Fruit fly (Drosophila melanogaster) whole organism, prepupa: Measurements from ENCODE around the gene CG9021.

Experiments
- Blimp-1 ChIP-seq: fragments of 200-800 bp; sonication (Bioruptor generic); optimal IDR thresholded peaks from 3 replicates; lab custom pipeline; 2017; ENCODE audit warnings: missing biosample characterization, missing genetic modification characterization, mild to moderate bottlenecking, moderate library complexity, missing genetic modification reagents
- CG10631 ChIP-seq: fragments of 200-800 bp; sonication (Bioruptor generic); optimal IDR thresholded peaks from 2 replicates; lab custom pipeline; 2016; ENCODE audit warnings: missing biosample characterization, missing genetic modification characterization
- CG10669 ChIP-seq: fragments of 200-800 bp; sonication (Bioruptor generic); optimal IDR thresholded peaks from 3 replicates; lab custom pipeline; 2018; ENCODE audit warnings: missing biosample characterization, mild to moderate bottlenecking, missing genetic modification characterization, moderate library complexity
- CG11294 ChIP-seq: fragments of 200-800 bp; sonication (Bioruptor generic); IDR thresholded peaks from 2 replicates; pipeline ENCODE4 v1.3.6; 2022; ENCODE audit warnings: missing biosample characterization, missing genetic modification characterization
- CG11762 ChIP-seq: fragments of 200-800 bp; sonication (Bioruptor generic); optimal IDR thresholded peaks from 3 replicates; lab custom pipeline; 2016; ENCODE audit warnings: missing biosample characterization, missing genetic modification characterization; ENCODE audit not compliant: insufficient read depth
- CG11902 ChIP-seq: fragments of 200-800 bp; sonication (Bioruptor generic); optimal IDR thresholded peaks from 3 replicates; lab custom pipeline; 2016; ENCODE audit warnings: missing biosample characterization, missing genetic modification characterization
- CG15336 ChIP-seq: fragments of 200-800 bp; sonication (Bioruptor generic); IDR thresholded peaks from 2 replicates; pipeline ENCODE4 v1.3.6; 2022; ENCODE audit warnings: missing biosample characterization, missing genetic modification characterization
- CG16779 ChIP-seq: fragments of 200-800 bp; sonication (Bioruptor generic); optimal IDR thresholded peaks from 3 replicates; lab custom pipeline; 2017; ENCODE audit warnings: missing biosample characterization, mild to moderate bottlenecking, missing genetic modification characterization
- CG31627 ChIP-seq: fragments of 200-800 bp; sonication (Bioruptor generic); optimal IDR thresholded peaks from 3 replicates; lab custom pipeline; 2016; ENCODE audit warnings: missing biosample characterization, missing genetic modification characterization
- CG32006 ChIP-seq: fragments of 200-800 bp; sonication (Bioruptor generic); optimal IDR thresholded peaks from 3 replicates; lab custom pipeline; 2017; ENCODE audit warnings: missing biosample characterization, mild to moderate bottlenecking, missing genetic modification characterization
- CG34406 ChIP-seq: fragments of 200-800 bp; sonication (Bioruptor generic); optimal IDR thresholded peaks from 3 replicates; lab custom pipeline; 2016; ENCODE audit warnings: missing biosample characterization, missing genetic modification characterization
- CG3919 ChIP-seq: fragments of 200-800 bp; sonication (Bioruptor generic); optimal IDR thresholded peaks from 3 replicates; lab custom pipeline; 2016; ENCODE audit warnings: missing biosample characterization, missing genetic modification characterization
- CG4318 ChIP-seq: fragments of 200-800 bp; sonication (Bioruptor generic); optimal IDR thresholded peaks from 3 replicates; lab custom pipeline; 2017; ENCODE audit warnings: missing biosample characterization, mild to moderate bottlenecking, missing genetic modification characterization
- CG6163 ChIP-seq: fragments of 200-800 bp; sonication (Bioruptor generic); IDR thresholded peaks from 3 replicates; pipeline ENCODE4 v1.3.6; 2022; ENCODE audit warnings: missing biosample characterization, missing genetic modification characterization
- CG6276 ChIP-seq: fragments of 200-800 bp; sonication (Bioruptor generic); optimal IDR thresholded peaks from 2 replicates; lab custom pipeline; 2017; ENCODE audit warnings: missing biosample characterization, mild to moderate bottlenecking, missing genetic modification characterization
- CG6854 ChIP-seq: fragments of 200-800 bp; sonication (Bioruptor generic); optimal IDR thresholded peaks from 2 replicates; lab custom pipeline; 2017; ENCODE audit warnings: missing biosample characterization, mild to moderate bottlenecking, missing genetic modification characterization
- CG7368 ChIP-seq: fragments of 200-800 bp; sonication (Bioruptor generic); optimal IDR thresholded peaks from 3 replicates; lab custom pipeline; 2016; ENCODE audit warnings: missing biosample characterization, missing genetic modification characterization
- CG8119 ChIP-seq: fragments of 200-800 bp; sonication (Bioruptor generic); IDR thresholded peaks from 3 replicates; pipeline ENCODE4 v1.3.6; 2022; ENCODE audit warnings: missing biosample characterization, missing genetic modification characterization
- CG8319 ChIP-seq: fragments of 200-800 bp; sonication (Bioruptor generic); optimal IDR thresholded peaks from 3 replicates; lab custom pipeline; 2016; ENCODE audit warnings: missing biosample characterization, missing genetic modification characterization
- CG8632 ChIP-seq: fragments of 200-800 bp; sonication (Bioruptor generic); optimal IDR thresholded peaks from 3 replicates; lab custom pipeline; 2016; ENCODE audit warnings: missing biosample characterization, missing genetic modification characterization
- CG9139 ChIP-seq: fragments of 200-800 bp; sonication (Bioruptor generic); optimal IDR thresholded peaks from 3 replicates; lab custom pipeline; 2017; ENCODE audit warnings: missing biosample characterization, mild to moderate bottlenecking, missing genetic modification characterization
- Eip78C ChIP-seq: fragments of 200-800 bp; sonication (Bioruptor generic); peaks from one replicate; lab custom pipeline; 2016; ENCODE audit warnings: missing biosample characterization, missing genetic modification characterization
- Ets21C ChIP-seq: fragments of 200-800 bp; sonication (Bioruptor generic); optimal IDR thresholded peaks from 3 replicates; lab custom pipeline; 2016; ENCODE audit warnings: missing biosample characterization, missing genetic modification characterization
- Ets96B ChIP-seq: fragments of 200-800 bp; optimal IDR thresholded peaks from 2 replicates; lab custom pipeline; 2019; ENCODE audit warnings: missing biosample characterization, mild to moderate bottlenecking, missing genetic modification characterization, moderate library complexity
- Gug ChIP-seq: fragments of 200-800 bp; sonication (Bioruptor generic); IDR thresholded peaks from 2 replicates; pipeline ENCODE4 v1.3.6; 2022; ENCODE audit warnings: missing biosample characterization, missing genetic modification characterization
- Hr38 ChIP-seq: sonication (Bioruptor generic); optimal IDR thresholded peaks from 2 replicates; lab custom pipeline; 2016; ENCODE audit warnings: missing biosample characterization, missing genetic modification characterization
- Hr39 ChIP-seq: fragments of 200-800 bp; sonication (Bioruptor generic); optimal IDR thresholded peaks from 2 replicates; lab custom pipeline; 2016; ENCODE audit warnings: missing biosample characterization, missing genetic modification characterization
- Hr4 ChIP-seq: fragments of 200-800 bp; sonication (Bioruptor generic); optimal IDR thresholded peaks from 3 replicates; lab custom pipeline; 2016; ENCODE audit warnings: missing biosample characterization, missing genetic modification characterization
- Met ChIP-seq: fragments of 200-800 bp; sonication (Bioruptor generic); optimal IDR thresholded peaks from 3 replicates; lab custom pipeline; 2016; ENCODE audit warnings: missing biosample characterization, missing genetic modification characterization
- OdsH ChIP-seq: fragments of 200-800 bp; sonication (Bioruptor generic); optimal IDR thresholded peaks from 3 replicates; lab custom pipeline; 2016; ENCODE audit warnings: missing biosample characterization, missing genetic modification characterization
- Smox ChIP-seq: fragments of 200-800 bp; sonication (Bioruptor generic); optimal IDR thresholded peaks from 3 replicates; lab custom pipeline; 2016; ENCODE audit warnings: missing biosample characterization, missing genetic modification characterization
- Sox102F ChIP-seq: fragments of 200-800 bp; sonication (Bioruptor generic); optimal IDR thresholded peaks from 2 replicates; lab custom pipeline; 2016; ENCODE audit warnings: missing biosample characterization, mild to moderate bottlenecking, missing genetic modification characterization
- Sox14 ChIP-seq: fragments of 200-800 bp; sonication (Bioruptor generic); optimal IDR thresholded peaks from 3 replicates; lab custom pipeline; 2016; ENCODE audit warnings: missing biosample characterization, missing genetic modification characterization
- achi ChIP-seq: fragments of 200-800 bp; sonication (Bioruptor generic); optimal IDR thresholded peaks from 3 replicates; lab custom pipeline; 2016; ENCODE audit warnings: missing biosample characterization, missing genetic modification characterization
- acj6 ChIP-seq: fragments of 200-800 bp; sonication (Bioruptor generic); optimal IDR thresholded peaks from 3 replicates; lab custom pipeline; 2016; ENCODE audit warnings: missing biosample characterization, missing genetic modification characterization
- cyc ChIP-seq: fragments of 200-800 bp; sonication (Bioruptor generic); optimal IDR thresholded peaks from 3 replicates; lab custom pipeline; 2016; ENCODE audit warnings: missing biosample characterization, missing genetic modification characterization
- dac ChIP-seq: fragments of 200-800 bp; sonication (Bioruptor generic); optimal IDR thresholded peaks from 2 replicates; lab custom pipeline; 2017; ENCODE audit warnings: missing biosample characterization, mild to moderate bottlenecking, missing genetic modification characterization
- eg ChIP-seq: fragments of 200-800 bp; sonication (Bioruptor generic); IDR thresholded peaks from 3 replicates; pipeline ENCODE4 v1.3.6; 2022; ENCODE audit warnings: missing biosample characterization, missing genetic modification characterization
- esn ChIP-seq: fragments of 200-800 bp; sonication (Bioruptor generic); optimal IDR thresholded peaks from 2 replicates; lab custom pipeline; 2016; ENCODE audit warnings: missing biosample characterization, mild to moderate bottlenecking, missing genetic modification characterization, moderate library complexity
- fd85E ChIP-seq: fragments of 200-800 bp; sonication (Bioruptor generic); optimal IDR thresholded peaks from 3 replicates; lab custom pipeline; 2016; ENCODE audit warnings: missing biosample characterization, missing genetic modification characterization
- fkh ChIP-seq: fragments of 200-800 bp; sonication (Bioruptor generic); optimal IDR thresholded peaks from 3 replicates; lab custom pipeline; 2017; ENCODE audit warnings: missing biosample characterization, mild to moderate bottlenecking, missing genetic modification characterization, moderate library complexity
- lz ChIP-seq: fragments of 200-800 bp; sonication (Bioruptor generic); optimal IDR thresholded peaks from 3 replicates; lab custom pipeline; 2016; ENCODE audit warnings: missing biosample characterization, missing genetic modification characterization
- net ChIP-seq: fragments of 200-800 bp; sonication (Bioruptor generic); optimal IDR thresholded peaks from 3 replicates; lab custom pipeline; 2016; ENCODE audit warnings: missing biosample characterization, missing genetic modification characterization
- pdm3 ChIP-seq: fragments of 200-800 bp; sonication (Bioruptor generic); optimal IDR thresholded peaks from 3 replicates; lab custom pipeline; 2016; ENCODE audit warnings: missing biosample characterization, missing genetic modification characterization
- salr ChIP-seq, 2 experiments: fragments of 200-800 bp; sonication (Bioruptor generic); optimal IDR thresholded peaks; 3 replicates each; lab custom pipeline; 2016 to 2018; ENCODE audit warnings: missing biosample characterization in 2 of 2, missing genetic modification characterization in 2 of 2, mild to moderate bottlenecking in 1 of 2
- spab ChIP-seq: fragments of 200-800 bp; sonication (Bioruptor generic); optimal IDR thresholded peaks from 2 replicates; lab custom pipeline; 2017; ENCODE audit warnings: missing biosample characterization, mild to moderate bottlenecking, missing genetic modification characterization, missing genetic modification reagents
- svp ChIP-seq: fragments of 200-800 bp; sonication (Bioruptor generic); peaks from one replicate; lab custom pipeline; 2016; ENCODE audit warnings: missing biosample characterization, missing genetic modification characterization
- topi ChIP-seq: fragments of 200-800 bp; sonication (Bioruptor generic); optimal IDR thresholded peaks from 3 replicates; lab custom pipeline; 2016; ENCODE audit warnings: missing biosample characterization, missing genetic modification characterization
- vri ChIP-seq: fragments of 200-800 bp; sonication (Bioruptor generic); optimal IDR thresholded peaks from 3 replicates; lab custom pipeline; 2016; ENCODE audit warnings: missing biosample characterization, mild to moderate bottlenecking, missing genetic modification characterization

CG9021 gene

dm6 chr2L:5879363-5879934 lies 25.0 kb downstream of the CG9021 start, which contains the start of gene rau (continued):
- TF ChIP-seq CG16779 (tag; lab: Kevin White, UChicago) (peak; percentile 56), eg (GFP tag; lab: Robert Waterston, UW) (peak; percentile 84), dac (peak; percentile 75), topi (GFP tag; lab: Kevin White, UChicago) (peak; percentile 45), acj6 (GFP tag; lab: Kevin White, UChicago) (peak; percentile 61), esn (GFP tag; lab: Kevin White, UChicago) (peak; percentile 83), CG11762 (GFP tag; lab: Kevin White, UChicago) (peak; percentile 64), CG31627 (GFP tag; lab: Kevin White, UChicago) (peak; percentile 54), achi (GFP tag; lab: Kevin White, UChicago) (peak; percentile 64)

- TF ChIP-seq Gug (GFP tag; lab: Robert Waterston, UW) = no peak
- TF ChIP-seq Met (GFP tag; lab: Kevin White, UChicago) = no peak
- TF ChIP-seq net (GFP tag; lab: Kevin White, UChicago) = no peak
- TF ChIP-seq topi (GFP tag; lab: Kevin White, UChicago) = no peak
- no peak for TF ChIP-seq pdm3
- no peak for TF ChIP-seq CG7368 (GFP tag; lab: Kevin White, UChicago)
- TF ChIP-seq OdsH (GFP tag; lab: Kevin White, UChicago) = no peak
- TF ChIP-seq CG9139 (GFP tag; lab: Kevin White, UChicago) = no peak
- TF ChIP-seq cyc (GFP tag; lab: Kevin White, UChicago) = no peak
- TF ChIP-seq CG16779 (tag; lab: Kevin White, UChicago) = no peak
- no peak for TF ChIP-seq CG11902
- TF ChIP-seq Smox = no peak
- TF ChIP-seq CG32006 = no peak
- no peak for TF ChIP-seq CG11762 (GFP tag; lab: Kevin White, UChicago)
- TF ChIP-seq svp (GFP tag; lab: Kevin White, UChicago) = peak; percentile 40
- TF ChIP-seq salr (GFP tag; optimal IDR thresholded peaks at IDR 0.05; lab: Kevin White, UChicago) = no peak
- TF ChIP-seq Sox14 = no peak
- TF ChIP-seq CG6276 (GFP tag; lab: Kevin White, UChicago) = no peak
- no peak for TF ChIP-seq CG6854 (GFP tag; lab: Kevin White, UChicago)
- TF ChIP-seq spab (GFP tag; lab: Kevin White, UChicago) = no peak
- TF ChIP-seq CG15336 (GFP tag; lab: Robert Waterston, UW) = no peak
- peak; percentile 6 for TF ChIP-seq CG34406 (GFP tag; lab: Kevin White, UChicago)
- no peak for TF ChIP-seq CG10669 (GFP tag; lab: Kevin White, UChicago)
- TF ChIP-seq vri (GFP tag; lab: Kevin White, UChicago) = peak; percentile 24
- peak; percentile 22 for TF ChIP-seq Sox102F (GFP tag; lab: Kevin White, UChicago)
- TF ChIP-seq achi (GFP tag; lab: Kevin White, UChicago) = no peak
- no peak for TF ChIP-seq CG8632 (GFP tag; lab: Kevin White, UChicago)
- TF ChIP-seq fd85E = no peak
- TF ChIP-seq CG6163 = 0 out of 3 replicates have a peak, but pooled peaks have one; percentile 26
- no peak for TF ChIP-seq Hr4 (GFP tag; lab: Kevin White, UChicago)
- TF ChIP-seq Ets21C (GFP tag; lab: Kevin White, UChicago) = no peak
- TF ChIP-seq CG31627 (GFP tag; lab: Kevin White, UChicago) = no peak
- no peak for TF ChIP-seq CG3919 (GFP tag; lab: Kevin White, UChicago)
- TF ChIP-seq Blimp-1 (GFP tag; lab: Kevin White, UChicago) = no peak
- peak; percentile 73 for TF ChIP-seq Eip78C
- no peak for TF ChIP-seq lz
- TF ChIP-seq CG8319 (GFP tag; lab: Kevin White, UChicago) = no peak
- no peak for TF ChIP-seq Hr38
- no peak for TF ChIP-seq CG11294 (GFP tag; lab: Robert Waterston, UW)
- TF ChIP-seq CG10631 (GFP tag; lab: Kevin White, UChicago) = no peak
- no peak for TF ChIP-seq Hr39 (GFP tag; lab: Kevin White, UChicago)
- no peak for TF ChIP-seq Ets96B (tag; lab: Kevin White, UChicago)
- no peak for TF ChIP-seq CG4318
- peak; percentile 95 for TF ChIP-seq fkh (GFP tag; lab: Kevin White, UChicago)
- no peak for TF ChIP-seq CG8119
Observed at dm6 chr2L:5876474-5877067, 27.9 kb downstream of the CG9021 start.
